Worm (Caenorhabditis elegans) whole organism, mixed stage, embryonic: Measurements from ENCODE around the gene Y45G5AM.9.
A peak's percentile ranks its signal among the peaks of the same experiment; 100 is the strongest.

Experiments
- M03D4.4 ChIP-seq: sonication (generic microtip); optimal IDR thresholded peaks from 2 replicates; lab custom pipeline; 2017; ENCODE audit warnings: mild to moderate bottlenecking, missing genetic modification characterization, missing compliant biosample characterization
- bed-3 ChIP-seq: fragments of 200-800 bp; sonication (Bioruptor generic); optimal IDR thresholded peaks from 3 replicates; lab custom pipeline; 2018; ENCODE audit warnings: mild to moderate bottlenecking, missing genetic modification characterization, moderate library complexity, missing compliant biosample characterization
- blmp-1 ChIP-seq: fragments of 150-350 bp; optimal IDR thresholded peaks from 2 replicates; lab custom pipeline; 2014; ENCODE audit warnings: missing biosample characterization, missing genetic modification characterization
- ceh-39 ChIP-seq: fragments of 150-350 bp; optimal IDR thresholded peaks from 2 replicates; lab custom pipeline; 2014; ENCODE audit warnings: missing biosample characterization, missing genetic modification characterization
- ceh-43 ChIP-seq: fragments of 200-800 bp; sonication (Bioruptor generic); optimal IDR thresholded peaks from 2 replicates; lab custom pipeline; 2018; ENCODE audit warnings: mild to moderate bottlenecking, missing genetic modification characterization, moderate library complexity, missing compliant biosample characterization
- ceh-83 ChIP-seq: fragments of 200-800 bp; sonication (Bioruptor generic); optimal IDR thresholded peaks from 2 replicates; lab custom pipeline; 2018; ENCODE audit warnings: mild to moderate bottlenecking, missing genetic modification characterization, missing compliant biosample characterization
- ces-1 ChIP-seq: fragments of 150-350 bp; optimal IDR thresholded peaks from 2 replicates; lab custom pipeline; 2014; ENCODE audit warnings: missing biosample characterization, missing genetic modification reagents, missing genetic modification characterization
- cnd-1 ChIP-seq: fragments of 200-800 bp; sonication (Bioruptor generic); optimal IDR thresholded peaks from 2 replicates; lab custom pipeline; 2018; ENCODE audit warnings: mild to moderate bottlenecking, missing genetic modification characterization, missing compliant biosample characterization
- drap-1 ChIP-seq: fragments of 200-800 bp; sonication (Bioruptor generic); optimal IDR thresholded peaks from 3 replicates; lab custom pipeline; 2018; ENCODE audit warnings: mild to moderate bottlenecking, missing genetic modification characterization, missing compliant biosample characterization
- elt-1 ChIP-seq: sonication (generic microtip); optimal IDR thresholded peaks from 2 replicates; lab custom pipeline; 2017; ENCODE audit warnings: missing genetic modification characterization, mild to moderate bottlenecking, missing compliant biosample characterization, antibody characterized with exemption, moderate library complexity, borderline replicate concordance; ENCODE audit not compliant: insufficient read depth
- elt-3 ChIP-seq: fragments of 150-350 bp; optimal IDR thresholded peaks from 2 replicates; lab custom pipeline; 2014; ENCODE audit warnings: missing biosample characterization, missing genetic modification characterization
- flh-1 ChIP-seq: fragments of 200-800 bp; sonication (Bioruptor generic); optimal IDR thresholded peaks from 2 replicates; lab custom pipeline; 2018; ENCODE audit warnings: mild to moderate bottlenecking, missing genetic modification characterization, moderate library complexity, missing compliant biosample characterization
- ham-2 ChIP-seq: fragments of 200-800 bp; sonication (Bioruptor generic); optimal IDR thresholded peaks from 2 replicates; lab custom pipeline; 2018; ENCODE audit warnings: mild to moderate bottlenecking, missing genetic modification characterization, missing compliant biosample characterization
- hlh-1 ChIP-seq: fragments of 150-350 bp; optimal IDR thresholded peaks from 2 replicates; lab custom pipeline; 2014; ENCODE audit warnings: missing biosample characterization, missing genetic modification reagents, missing genetic modification characterization
- lin-13 ChIP-seq: fragments of 150-350 bp; optimal IDR thresholded peaks from 2 replicates; lab custom pipeline; 2014; ENCODE audit warnings: missing biosample characterization, missing genetic modification characterization
- lin-32 ChIP-seq: fragments of 200-800 bp; sonication (Bioruptor generic); optimal IDR thresholded peaks from 2 replicates; lab custom pipeline; 2018; ENCODE audit warnings: mild to moderate bottlenecking, missing genetic modification characterization, missing compliant biosample characterization
- lsy-2 ChIP-seq: fragments of 150-350 bp; optimal IDR thresholded peaks from 2 replicates; lab custom pipeline; 2014; ENCODE audit warnings: missing biosample characterization, missing genetic modification characterization
- mab-5 ChIP-seq: fragments of 150-350 bp; optimal IDR thresholded peaks from 2 replicates; lab custom pipeline; 2014; ENCODE audit warnings: missing biosample characterization, missing genetic modification characterization
- mep-1 ChIP-seq: fragments of 150-350 bp; optimal IDR thresholded peaks from 2 replicates; lab custom pipeline; 2017; ENCODE audit warnings: missing biosample characterization, missing genetic modification reagents, missing genetic modification characterization, inconsistent platforms
- mls-2 ChIP-seq: sonication (generic microtip); optimal IDR thresholded peaks from 2 replicates; lab custom pipeline; 2016; ENCODE audit warnings: mild to moderate bottlenecking, missing genetic modification characterization, moderate library complexity, missing compliant biosample characterization
- nhr-12 ChIP-seq: fragments of 150-350 bp; optimal IDR thresholded peaks from 2 replicates; lab custom pipeline; 2014; ENCODE audit warnings: missing biosample characterization, missing genetic modification characterization
- nhr-2 ChIP-seq: fragments of 150-350 bp; optimal IDR thresholded peaks from 2 replicates; lab custom pipeline; 2014; ENCODE audit warnings: missing biosample characterization, missing genetic modification characterization
- nhr-237 ChIP-seq: fragments of 150-350 bp; optimal IDR thresholded peaks from 2 replicates; lab custom pipeline; 2014; ENCODE audit warnings: missing biosample characterization, missing genetic modification characterization
- nhr-28 ChIP-seq: fragments of 150-350 bp; optimal IDR thresholded peaks from 2 replicates; lab custom pipeline; 2014; ENCODE audit warnings: missing biosample characterization, missing genetic modification characterization
- nhr-76 ChIP-seq: sonication (generic microtip); optimal IDR thresholded peaks from 2 replicates; lab custom pipeline; 2017; ENCODE audit warnings: missing biosample characterization, missing genetic modification characterization
- pha-4 ChIP-seq: fragments of 150-350 bp; optimal IDR thresholded peaks from 2 replicates; lab custom pipeline; 2018; ENCODE audit warnings: missing biosample characterization, missing genetic modification reagents, missing genetic modification characterization
- sem-2 ChIP-seq: fragments of 200-800 bp; sonication (Bioruptor generic); optimal IDR thresholded peaks from 2 replicates; lab custom pipeline; 2018; ENCODE audit warnings: mild to moderate bottlenecking, missing genetic modification characterization, missing compliant biosample characterization
- snpc-4 ChIP-seq: fragments of 150-350 bp; optimal IDR thresholded peaks from 2 replicates; lab custom pipeline; 2014; ENCODE audit warnings: missing biosample characterization, missing genetic modification characterization
- sptf-1 ChIP-seq: sonication (generic microtip); optimal IDR thresholded peaks from 2 replicates; lab custom pipeline; 2017; ENCODE audit warnings: mild to moderate bottlenecking, missing genetic modification characterization, moderate library complexity, missing compliant biosample characterization
- tbx-8 ChIP-seq: fragments of 200-800 bp; sonication (Bioruptor generic); optimal IDR thresholded peaks from 2 replicates; lab custom pipeline; 2018; ENCODE audit warnings: mild to moderate bottlenecking, missing genetic modification characterization, moderate library complexity, missing compliant biosample characterization
- unc-120 ChIP-seq: sonication (generic microtip); optimal IDR thresholded peaks from 2 replicates; lab custom pipeline; 2017; ENCODE audit warnings: missing genetic modification characterization, missing compliant biosample characterization; ENCODE audit not compliant: poor library complexity, severe bottlenecking
- unc-39 ChIP-seq: fragments of 150-350 bp; optimal IDR thresholded peaks from 2 replicates; lab custom pipeline; 2014; ENCODE audit warnings: missing biosample characterization, missing genetic modification characterization
- unc-62 ChIP-seq: fragments of 150-350 bp; optimal IDR thresholded peaks from 2 replicates; lab custom pipeline; 2014; ENCODE audit warnings: missing biosample characterization, missing genetic modification reagents, missing genetic modification characterization
- zip-8 ChIP-seq: fragments of 150-350 bp; optimal IDR thresholded peaks from 2 replicates; lab custom pipeline; 2014; ENCODE audit warnings: missing biosample characterization, missing genetic modification characterization
- ztf-11 ChIP-seq: fragments of 150-350 bp; optimal IDR thresholded peaks from 2 replicates; lab custom pipeline; 2014; ENCODE audit warnings: missing biosample characterization, missing genetic modification characterization

Y45G5AM.9 gene

DNA sequence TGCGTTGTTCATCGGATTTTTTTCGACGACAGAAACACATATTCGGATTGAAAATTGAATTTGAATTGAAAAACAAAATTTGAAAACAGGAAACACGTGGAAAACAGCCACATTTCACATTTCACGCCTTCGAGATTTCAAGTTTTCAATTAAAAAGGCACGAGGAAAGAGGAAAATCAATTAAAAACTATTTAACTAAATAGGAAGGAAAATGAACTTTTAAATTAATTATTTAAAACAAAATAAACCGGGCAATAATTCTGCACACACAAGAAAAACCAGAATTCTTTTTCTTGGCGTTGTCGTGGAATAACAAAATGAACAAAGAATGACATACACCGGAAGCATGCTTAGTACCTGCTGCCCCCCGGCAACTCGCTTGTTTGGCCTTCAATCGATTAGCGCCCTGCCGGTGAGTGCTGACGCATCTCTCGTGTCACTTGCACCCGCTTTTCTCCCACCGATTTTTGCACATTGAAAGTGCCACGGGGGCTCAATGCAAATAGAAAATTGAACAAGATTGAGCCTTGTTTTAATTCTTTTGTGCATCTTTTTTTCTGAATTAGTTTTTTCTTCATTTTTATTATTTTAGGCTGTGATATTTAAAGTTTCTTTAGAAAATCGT is at the start of gene Y45G5AM.9:
Gene Y45G5AM.9 (minus strand): TSS at position 51 of the 625 bp plus-strand sequence.
- no peak for TF ChIP-seq mab-5 (tag; lab: Kevin White, UChicago)
- TF ChIP-seq mep-1, result peak; percentile 83
- TF ChIP-seq elt-3 (tag; lab: Kevin White, UChicago), result no peak
- TF ChIP-seq sem-2, result peak; percentile 3
- no peak for TF ChIP-seq flh-1 (GFP tag; lab: Kevin White, UChicago)
- peak; percentile 86 for TF ChIP-seq lin-13
- TF ChIP-seq ceh-43 (GFP tag; lab: Kevin White, UChicago), result peak; percentile 74
- TF ChIP-seq ceh-39, result peak; percentile 34
- peak; percentile 71 for TF ChIP-seq lsy-2 (tag; lab: Kevin White, UChicago)
- peak; percentile 66 for TF ChIP-seq cnd-1 (tag; lab: Kevin White, UChicago)
- no peak for TF ChIP-seq unc-39 (tag; lab: Kevin White, UChicago)
- no peak for TF ChIP-seq zip-8
- peak; percentile 34 for TF ChIP-seq ces-1 (GFP tag; lab: Kevin White, UChicago)
- TF ChIP-seq unc-120 (tag; lab: Kevin White, UChicago), result peak; percentile 83
- TF ChIP-seq lin-32, result no peak
- TF ChIP-seq mls-2 (tag; lab: Kevin White, UChicago), result peak; percentile 69
- TF ChIP-seq nhr-2 (tag; lab: Kevin White, UChicago), result no peak
- peak; percentile 67 for TF ChIP-seq nhr-237
- peak; percentile 5 for TF ChIP-seq nhr-76 (tag; lab: Kevin White, UChicago)
- TF ChIP-seq sptf-1 (tag; lab: Kevin White, UChicago), result peak; percentile 78
- peak; percentile 63 for TF ChIP-seq drap-1 (GFP tag; lab: Kevin White, UChicago)
- TF ChIP-seq blmp-1 (tag; lab: Kevin White, UChicago), result no peak
- TF ChIP-seq pha-4 (tag; lab: Kevin White, UChicago), result peak; percentile 76
- TF ChIP-seq bed-3 (GFP tag; lab: Kevin White, UChicago), result no peak
- TF ChIP-seq M03D4.4, result peak; percentile 74
- TF ChIP-seq hlh-1 (tag; lab: Kevin White, UChicago), result peak; percentile 8
- peak; percentile 92 for TF ChIP-seq ham-2 (GFP tag; lab: Kevin White, UChicago)
- TF ChIP-seq nhr-12, result no peak
- TF ChIP-seq tbx-8 (GFP tag; lab: Kevin White, UChicago), result peak; percentile 3
- TF ChIP-seq unc-62 (GFP tag; lab: Kevin White, UChicago), result peak; percentile 11
- TF ChIP-seq elt-1 (tag; lab: Kevin White, UChicago), result no peak
- TF ChIP-seq nhr-28 (tag; lab: Kevin White, UChicago), result no peak
- TF ChIP-seq snpc-4 (tag; lab: Kevin White, UChicago), result no peak
- TF ChIP-seq ceh-83 (GFP tag; lab: Kevin White, UChicago), result no peak
- no peak for TF ChIP-seq ztf-11 (tag; lab: Kevin White, UChicago)

DNA sequence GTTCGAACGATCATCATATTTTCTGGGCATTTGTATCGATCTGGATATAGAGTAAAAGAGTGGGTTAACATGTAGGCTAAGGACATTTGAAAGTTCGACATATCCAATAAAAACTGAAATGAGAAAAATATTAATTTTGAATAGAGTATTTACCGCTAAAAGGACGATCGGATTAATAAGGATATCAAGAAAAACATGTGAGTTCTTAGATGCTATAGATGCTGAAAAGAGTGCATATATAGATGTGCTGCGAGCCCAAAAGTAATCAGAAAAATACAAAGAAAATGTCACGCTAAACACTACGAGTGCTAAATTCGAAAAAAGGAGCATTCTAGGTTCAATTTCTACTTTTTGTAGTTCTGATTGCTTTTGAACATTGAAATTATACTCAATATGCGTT is 48.0 kb upstream of the Y45G5AM.9 start, which contains the start of gene srt-12:
Gene srt-12 (minus strand): TSS at position 101 of the 400 bp plus-strand sequence.
- TF ChIP-seq nhr-28 (tag; lab: Kevin White, UChicago) (no peak), nhr-76 (tag; lab: Kevin White, UChicago) (no peak)

DNA sequence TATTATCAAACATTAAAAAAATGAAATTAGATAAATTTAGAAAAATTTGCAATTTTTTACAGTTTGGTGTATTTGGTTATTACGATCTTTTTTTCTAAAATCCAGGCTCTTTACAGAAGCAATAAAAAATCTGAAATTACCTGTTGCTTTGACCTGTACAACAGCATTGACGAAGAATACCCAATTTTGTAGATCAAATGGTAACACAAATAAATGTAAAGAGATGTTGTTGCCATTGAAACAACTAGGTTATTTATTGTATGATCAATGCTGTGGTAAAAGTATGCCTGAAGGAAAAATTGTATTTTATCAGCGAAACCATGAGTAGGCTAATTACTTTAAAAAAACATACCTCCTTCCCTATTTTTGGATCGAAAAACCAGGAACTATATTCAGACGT is 47.1 kb upstream of the Y45G5AM.9 start:
- TF ChIP-seq hlh-1 (tag; lab: Kevin White, UChicago) (no peak), snpc-4 (tag; lab: Kevin White, UChicago) (no peak), unc-62 (GFP tag; lab: Kevin White, UChicago) (no peak), sptf-1 (tag; lab: Kevin White, UChicago) (no peak)

DNA sequence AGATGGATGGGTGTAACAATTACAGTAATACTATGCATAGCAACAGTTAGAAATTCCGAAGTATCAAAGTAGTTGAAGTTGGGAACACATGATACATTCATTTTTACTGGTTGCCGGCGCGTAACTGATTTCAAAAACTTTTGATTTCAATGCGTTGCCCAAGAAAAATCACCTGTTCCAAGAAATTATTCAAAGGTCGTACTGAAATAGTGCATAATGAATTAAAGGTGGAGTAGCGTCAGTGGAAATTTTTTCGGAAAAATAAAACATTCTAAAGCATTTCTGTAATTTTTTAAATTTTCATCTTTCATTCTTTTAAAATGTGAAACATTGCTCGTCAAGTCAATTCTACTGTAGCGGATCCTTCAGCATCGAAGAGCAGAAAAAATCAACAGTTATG is 45.9 kb upstream of the Y45G5AM.9 start, which contains the start of gene srh-204:
Gene srh-204 (minus strand): TSS at position 101 of the 400 bp plus-strand sequence.
- TF ChIP-seq mep-1 (no peak), pha-4 (tag; lab: Kevin White, UChicago) (no peak), sptf-1 (tag; lab: Kevin White, UChicago) (no peak), flh-1 (GFP tag; lab: Kevin White, UChicago) (no peak), unc-62 (GFP tag; lab: Kevin White, UChicago) (no peak), nhr-76 (tag; lab: Kevin White, UChicago) (no peak), ceh-43 (GFP tag; lab: Kevin White, UChicago) (no peak), nhr-237 (no peak), nhr-2 (tag; lab: Kevin White, UChicago) (no peak), mab-5 (tag; lab: Kevin White, UChicago) (no peak), hlh-1 (tag; lab: Kevin White, UChicago) (no peak), M03D4.4 (no peak), elt-3 (tag; lab: Kevin White, UChicago) (no peak), unc-39 (tag; lab: Kevin White, UChicago) (no peak), blmp-1 (tag; lab: Kevin White, UChicago) (no peak), bed-3 (GFP tag; lab: Kevin White, UChicago) (no peak), lin-13 (no peak), tbx-8 (GFP tag; lab: Kevin White, UChicago) (no peak), ztf-11 (tag; lab: Kevin White, UChicago) (no peak), ces-1 (GFP tag; lab: Kevin White, UChicago) (no peak)
